Worm (Caenorhabditis elegans): Measurements from ENCODE around the gene oac-21.

The oac-21 gene

ce11 chrIV:3862948-3863347 is 26.1 kb upstream of the oac-21 start:
- TF ChIP-seq ceh-6 (GFP tag; optimal IDR thresholded peaks at IDR 0.05) (no peak), pha-2 (tag; optimal IDR thresholded peaks at IDR 0.05) (no peak), madf-2 (tag; optimal IDR thresholded peaks at IDR 0.05) (no peak), npax-4 (tag; optimal IDR thresholded peaks at IDR 0.05) (no peak), pros-1 (tag; optimal IDR thresholded peaks at IDR 0.05) (no peak)

- TF ChIP-seq ahr-1 (tag; optimal IDR thresholded peaks at IDR 0.05) (no peak), ceh-18 (tag; optimal IDR thresholded peaks at IDR 0.05) (no peak), lim-6 (tag; optimal IDR thresholded peaks at IDR 0.05) (no peak), ceh-2 (tag; optimal IDR thresholded peaks at IDR 0.05) (no peak), npax-4 (tag; optimal IDR thresholded peaks at IDR 0.05) (no peak), ceh-34 (tag; optimal IDR thresholded peaks at IDR 0.05) (no peak), ama-1 (optimal IDR thresholded peaks at IDR 0.05) (no peak), ref-2 (tag; optimal IDR thresholded peaks at IDR 0.05) (no peak), fax-1 (tag; optimal IDR thresholded peaks at IDR 0.05) (no peak), pros-1 (tag; optimal IDR thresholded peaks at IDR 0.05) (no peak), odd-2 (tag; optimal IDR thresholded peaks at IDR 0.05) (no peak), dve-1 (tag; optimal IDR thresholded peaks at IDR 0.05) (no peak), nhr-11 (tag; optimal IDR thresholded peaks at IDR 0.05) (no peak), dmd-4 (tag; optimal IDR thresholded peaks at IDR 0.05; ENCODE audit: borderline replicate concordance) (no peak), nfya-1 (tag; optimal IDR thresholded peaks at IDR 0.05) (no peak), C08G9.2 (tag; optimal IDR thresholded peaks at IDR 0.05) (no peak), syd-9 (tag; optimal IDR thresholded peaks at IDR 0.05) (no peak)
Measured at ce11 chrIV:3864944-3865343, 24.1 kb upstream of the oac-21 start, which contains the start of gene aat-8. TSS of gene aat-8 (minus strand) at chrIV:3865044.

ce11 chrIV:3866018-3866417 is 23.0 kb upstream of the oac-21 start:
- TF ChIP-seq sox-2 (GFP tag; IDR thresholded peaks at IDR 0.05) = no peak
- no peak for TF ChIP-seq K09A11.1 (tag; optimal IDR thresholded peaks at IDR 0.05; ENCODE audit: insufficient read depth)
- no peak for TF ChIP-seq pag-3 (tag; optimal IDR thresholded peaks at IDR 0.05; ENCODE audit: borderline replicate concordance)
- TF ChIP-seq ceh-48 (tag; optimal IDR thresholded peaks at IDR 0.05) = no peak
- TF ChIP-seq syd-9 (tag; optimal IDR thresholded peaks at IDR 0.05) = no peak
- no peak for TF ChIP-seq lim-6 (tag; optimal IDR thresholded peaks at IDR 0.05)
- no peak for TF ChIP-seq unc-55 (GFP tag; optimal IDR thresholded peaks at IDR 0.05)
- no peak for TF ChIP-seq nfya-1 (tag; optimal IDR thresholded peaks at IDR 0.05)
- no peak for TF ChIP-seq dve-1 (tag; optimal IDR thresholded peaks at IDR 0.05)
- no peak for TF ChIP-seq tbx-7 (tag; optimal IDR thresholded peaks at IDR 0.05)

- TF ChIP-seq ceh-45 (GFP tag; IDR thresholded peaks at IDR 0.05) (no peak), syd-9 (tag; optimal IDR thresholded peaks at IDR 0.05) (no peak), ref-2 (tag; optimal IDR thresholded peaks at IDR 0.05) (no peak), unc-3 (GFP tag; conservative IDR thresholded peaks at IDR 0.05) (no peak), unc-3 (tag; optimal IDR thresholded peaks at IDR 0.05) (no peak), pha-2 (tag; optimal IDR thresholded peaks at IDR 0.05) (no peak), zip-5 (tag; optimal IDR thresholded peaks at IDR 0.05) (no peak), T23F11.4 (GFP tag; optimal IDR thresholded peaks at IDR 0.05) (no peak), C08G9.2 (tag; optimal IDR thresholded peaks at IDR 0.05) (no peak), Y22D7AL.16 (tag; optimal IDR thresholded peaks at IDR 0.05) (no peak), hlh-6 (tag; optimal IDR thresholded peaks at IDR 0.05) (no peak), hlh-15 (tag; optimal IDR thresholded peaks at IDR 0.05) (no peak), ceh-14 (tag; optimal IDR thresholded peaks at IDR 0.05) (no peak), tbx-7 (tag; optimal IDR thresholded peaks at IDR 0.05) (no peak), pqm-1 (tag; optimal IDR thresholded peaks at IDR 0.05) (no peak), ceh-48 (tag; optimal IDR thresholded peaks at IDR 0.05) (no peak), che-1 (tag; optimal IDR thresholded peaks at IDR 0.05) (no peak), pat-9 (tag; optimal IDR thresholded peaks at IDR 0.05) (no peak)
Measured at ce11 chrIV:3867252-3867651, 21.8 kb upstream of the oac-21 start, which contains the start of gene F37C4.4. TSS of gene F37C4.4 (plus strand) at chrIV:3867309.
